Fruit fly (Drosophila melanogaster) whole organism, embryonic: ENCODE data around the gene Fbw5.

ENCODE experiments used
- Aef1 ChIP-seq: fragments of 200-800 bp; sonication (Bioruptor generic); IDR thresholded peaks from 3 replicates; pipeline ENCODE4 v1.3.6; 2022; ENCODE audit warnings: missing biosample characterization, missing genetic modification characterization
- B-H1 ChIP-seq: fragments of 200-800 bp; sonication (Bioruptor generic); IDR thresholded peaks from 3 replicates; pipeline ENCODE4 v1.3.6; 2022; ENCODE audit warnings: missing biosample characterization, missing genetic modification characterization
- Blimp-1 ChIP-seq: fragments of 200-800 bp; sonication (Bioruptor generic); optimal IDR thresholded peaks from 3 replicates; lab custom pipeline; 2018; ENCODE audit warnings: missing biosample characterization, missing genetic modification characterization, mild to moderate bottlenecking, moderate library complexity, missing genetic modification reagents
- CG10209 ChIP-seq: fragments of 200-800 bp; sonication (Bioruptor generic); optimal IDR thresholded peaks from 3 replicates; lab custom pipeline; 2017; ENCODE audit warnings: missing biosample characterization, mild to moderate bottlenecking, missing genetic modification characterization, missing genetic modification reagents
- CG10366 ChIP-seq: fragments of 200-800 bp; sonication (Bioruptor generic); IDR thresholded peaks from 2 replicates; pipeline ENCODE4 v1.3.6; 2022; ENCODE audit warnings: missing biosample characterization, missing genetic modification characterization
- CG10543 ChIP-seq: fragments of 200-800 bp; sonication (Bioruptor generic); optimal IDR thresholded peaks from 3 replicates; lab custom pipeline; 2017; ENCODE audit warnings: missing biosample characterization, mild to moderate bottlenecking, missing genetic modification characterization, moderate library complexity
- CG13424 ChIP-seq: fragments of 200-800 bp; sonication (Bioruptor generic); optimal IDR thresholded peaks from 2 replicates; lab custom pipeline; 2019; ENCODE audit warnings: missing biosample characterization, mild to moderate bottlenecking, missing genetic modification characterization, moderate library complexity
- CG14014 ChIP-seq: fragments of 200-800 bp; sonication (Bioruptor generic); IDR thresholded peaks from 2 replicates; pipeline ENCODE4 v1.3.6; 2022; ENCODE audit warnings: missing biosample characterization, missing genetic modification characterization
- CG16813 ChIP-seq: fragments of 200-800 bp; sonication (Bioruptor generic); IDR thresholded peaks from 3 replicates; pipeline ENCODE4 v1.3.6; 2022; ENCODE audit warnings: missing biosample characterization, missing genetic modification characterization; ENCODE audit not compliant: partially characterized antibody
- CG31224 ChIP-seq: fragments of 200-800 bp; sonication (Bioruptor generic); IDR thresholded peaks from 2 replicates; pipeline ENCODE4 v1.3.6; 2022; ENCODE audit warnings: missing biosample characterization, missing genetic modification characterization
- CG32772 ChIP-seq: fragments of 200-800 bp; sonication (Bioruptor generic); IDR thresholded peaks from 2 replicates; pipeline ENCODE4 v1.3.6; 2022; ENCODE audit warnings: missing biosample characterization, missing genetic modification characterization
- CG5180 ChIP-seq: fragments of 200-800 bp; sonication (Bioruptor generic); optimal IDR thresholded peaks from 3 replicates; lab custom pipeline; 2017; ENCODE audit warnings: missing biosample characterization, missing genetic modification characterization, mild to moderate bottlenecking, moderate library complexity, missing genetic modification reagents
- CG6689 ChIP-seq: fragments of 200-800 bp; sonication (Bioruptor generic); IDR thresholded peaks from 2 replicates; pipeline ENCODE4 v1.3.6; 2022; ENCODE audit warnings: missing biosample characterization, missing genetic modification characterization
- CG6791 ChIP-seq: fragments of 200-800 bp; sonication (Bioruptor generic); IDR thresholded peaks from 3 replicates; pipeline ENCODE4 v1.3.6; 2022; ENCODE audit warnings: missing biosample characterization, missing genetic modification characterization; ENCODE audit not compliant: partially characterized antibody
- CG7357 ChIP-seq: fragments of 200-800 bp; sonication (Bioruptor generic); IDR thresholded peaks from 3 replicates; pipeline ENCODE4 v1.3.6; 2022; ENCODE audit warnings: missing biosample characterization, missing genetic modification characterization
- CG7839 ChIP-seq: fragments of 200-800 bp; sonication (Bioruptor generic); optimal IDR thresholded peaks from 3 replicates; lab custom pipeline; 2018; ENCODE audit warnings: missing biosample characterization, mild to moderate bottlenecking, missing genetic modification characterization, moderate library complexity
- CG8388 ChIP-seq: fragments of 200-800 bp; sonication (Bioruptor generic); optimal IDR thresholded peaks from 2 replicates; lab custom pipeline; 2019; ENCODE audit warnings: missing biosample characterization, mild to moderate bottlenecking, missing genetic modification characterization, moderate library complexity
- Camta ChIP-seq: fragments of 200-800 bp; sonication (Bioruptor generic); optimal IDR thresholded peaks from 2 replicates; lab custom pipeline; 2016; ENCODE audit warnings: missing biosample characterization, missing genetic modification characterization
- Chrac-16 ChIP-seq: fragments of 200-800 bp; sonication (Bioruptor generic); optimal IDR thresholded peaks from 3 replicates; lab custom pipeline; 2016; ENCODE audit warnings: missing biosample characterization, missing genetic modification characterization
- D ChIP-seq, 2 experiments: fragments of 200-800 bp in 1 of 2; fragments of >200 bp in 1 of 2; sonication (Bioruptor generic) in 1 of 2; optimal IDR thresholded peaks; 2 replicates in 1 of 2; 3 replicates in 1 of 2; lab custom pipeline; 2017; ENCODE audit warnings: mild to moderate bottlenecking in 1 of 2, missing biosample characterization in 1 of 2, missing genetic modification characterization in 1 of 2, missing genetic modification reagents in 1 of 2
- Dfd ChIP-seq, 2 experiments: fragments of >200 bp; optimal IDR thresholded peaks; 2 replicates each; lab custom pipeline; 2017; ENCODE audit warnings: missing biosample characterization in 2 of 2, missing genetic modification characterization in 2 of 2
- H2.0 ChIP-seq: fragments of 200-800 bp; sonication (Bioruptor generic); IDR thresholded peaks from 2 replicates; pipeline ENCODE4 v1.3.6; 2022; ENCODE audit warnings: missing biosample characterization, missing genetic modification characterization
- HHEX ChIP-seq: fragments of 200-800 bp; sonication (Bioruptor generic); optimal IDR thresholded peaks from 3 replicates; lab custom pipeline; 2017; ENCODE audit warnings: missing biosample characterization, mild to moderate bottlenecking, missing genetic modification characterization, missing genetic modification reagents
- Hmx ChIP-seq: fragments of 200-800 bp; sonication (Bioruptor generic); optimal IDR thresholded peaks from 2 replicates; lab custom pipeline; 2016; ENCODE audit warnings: missing biosample characterization, missing genetic modification characterization
- Jarid2 ChIP-seq: fragments of 200-800 bp; sonication (Bioruptor generic); optimal IDR thresholded peaks from 3 replicates; lab custom pipeline; 2017; ENCODE audit warnings: mild to moderate bottlenecking, missing biosample characterization, missing genetic modification reagents, missing genetic modification characterization
- MESR4 ChIP-seq: fragments of 200-800 bp; sonication (Bioruptor generic); optimal IDR thresholded peaks from 2 replicates; lab custom pipeline; 2018; ENCODE audit warnings: missing biosample characterization, mild to moderate bottlenecking, missing genetic modification characterization, moderate library complexity
- NK7.1 ChIP-seq: fragments of 200-800 bp; sonication (Bioruptor generic); optimal IDR thresholded peaks from 3 replicates; lab custom pipeline; 2016; ENCODE audit warnings: missing biosample characterization, missing genetic modification characterization
- Nf-YC ChIP-seq: fragments of 200-800 bp; optimal IDR thresholded peaks from 3 replicates; lab custom pipeline; 2019; ENCODE audit warnings: missing biosample characterization, mild to moderate bottlenecking, missing genetic modification characterization, moderate library complexity
- Scr ChIP-seq: fragments of 200-800 bp; sonication (Bioruptor generic); IDR thresholded peaks from 2 replicates; pipeline ENCODE4 v1.3.6; 2022; ENCODE audit warnings: missing biosample characterization, missing genetic modification characterization; ENCODE audit not compliant: partially characterized antibody
- ara ChIP-seq: fragments of 200-800 bp; sonication (Bioruptor generic); IDR thresholded peaks from 2 replicates; pipeline ENCODE4 v1.3.6; 2022; ENCODE audit warnings: missing biosample characterization, missing genetic modification characterization
- btn ChIP-seq: fragments of 200-800 bp; sonication (Bioruptor generic); optimal IDR thresholded peaks from 2 replicates; lab custom pipeline; 2016; ENCODE audit warnings: missing biosample characterization, missing genetic modification characterization
- dmrt11E ChIP-seq: fragments of 200-800 bp; sonication (Bioruptor generic); optimal IDR thresholded peaks from 3 replicates; lab custom pipeline; 2018; ENCODE audit warnings: missing biosample characterization, mild to moderate bottlenecking, missing genetic modification characterization, moderate library complexity
- eyg ChIP-seq: fragments of 200-800 bp; sonication (Bioruptor generic); optimal IDR thresholded peaks from 3 replicates; lab custom pipeline; 2016; ENCODE audit warnings: missing biosample characterization, missing genetic modification characterization
- fru ChIP-seq: fragments of >200 bp; optimal IDR thresholded peaks from 2 replicates; lab custom pipeline; 2017
- ftz-f1 ChIP-seq: fragments of 200-800 bp; sonication (Bioruptor generic); optimal IDR thresholded peaks from 2 replicates; lab custom pipeline; 2016; ENCODE audit warnings: missing biosample characterization, missing genetic modification characterization
- ham ChIP-seq: fragments of 200-800 bp; sonication (Bioruptor generic); IDR thresholded peaks from 2 replicates; pipeline ENCODE4 v1.3.6; 2022; ENCODE audit warnings: missing biosample characterization, missing genetic modification characterization
- hkb ChIP-seq, 2 experiments: fragments of 200-800 bp in 1 of 2; fragments of >200 bp in 1 of 2; sonication (Bioruptor generic) in 1 of 2; IDR thresholded peaks in 1 of 2; optimal IDR thresholded peaks in 1 of 2; 2 replicates each; pipeline versions ENCODE4 v1.3.6 to Lab custom; 2017 to 2022; ENCODE audit warnings: missing biosample characterization in 1 of 2, missing genetic modification characterization in 1 of 2
- insv ChIP-seq, 2 experiments: fragments of 200-800 bp; sonication (Bioruptor generic); optimal IDR thresholded peaks; 3 replicates each; lab custom pipeline; 2016 to 2018; ENCODE audit warnings: missing biosample characterization in 2 of 2, missing genetic modification characterization in 2 of 2
- lab ChIP-seq: fragments of 200-800 bp; sonication (Bioruptor generic); optimal IDR thresholded peaks from 3 replicates; lab custom pipeline; 2017; ENCODE audit warnings: missing biosample characterization, missing genetic modification characterization, mild to moderate bottlenecking, moderate library complexity, missing genetic modification reagents
- lmd ChIP-seq: fragments of 200-800 bp; sonication (Bioruptor generic); IDR thresholded peaks from 2 replicates; pipeline ENCODE4 v1.3.6; 2022; ENCODE audit warnings: missing biosample characterization, missing genetic modification characterization
- mld ChIP-seq: fragments of 200-800 bp; sonication (Bioruptor generic); IDR thresholded peaks from 3 replicates; pipeline ENCODE4 v1.3.6; 2022; ENCODE audit warnings: missing biosample characterization, missing genetic modification characterization; ENCODE audit not compliant: partially characterized antibody
- onecut ChIP-seq: fragments of 200-800 bp; sonication (Bioruptor generic); IDR thresholded peaks from 2 replicates; pipeline ENCODE4 v1.3.6; 2022; ENCODE audit warnings: missing biosample characterization, missing genetic modification characterization
- org-1 ChIP-seq: fragments of 200-800 bp; sonication (Bioruptor generic); optimal IDR thresholded peaks from 2 replicates; lab custom pipeline; 2017; ENCODE audit warnings: missing biosample characterization, missing genetic modification characterization
- pros ChIP-seq: fragments of 200-800 bp; sonication (Bioruptor generic); optimal IDR thresholded peaks from 3 replicates; lab custom pipeline; 2019; ENCODE audit warnings: missing biosample characterization, mild to moderate bottlenecking, missing genetic modification characterization, moderate library complexity
- pzg ChIP-seq: fragments of 200-800 bp; sonication (Bioruptor generic); optimal IDR thresholded peaks from 3 replicates; lab custom pipeline; 2018; ENCODE audit warnings: missing biosample characterization, mild to moderate bottlenecking, missing genetic modification characterization, moderate library complexity
- rib ChIP-seq: fragments of 200-800 bp; sonication (Bioruptor generic); IDR thresholded peaks from 2 replicates; pipeline ENCODE4 v1.3.6; 2022; ENCODE audit warnings: missing biosample characterization, missing genetic modification characterization
- run ChIP-seq: fragments of 200-800 bp; sonication (Bioruptor generic); optimal IDR thresholded peaks from 3 replicates; lab custom pipeline; 2018; ENCODE audit warnings: missing biosample characterization, mild to moderate bottlenecking, missing genetic modification characterization
- scrt ChIP-seq: fragments of 200-800 bp; sonication (Bioruptor generic); optimal IDR thresholded peaks from 2 replicates; lab custom pipeline; 2018; ENCODE audit warnings: missing biosample characterization, mild to moderate bottlenecking, missing genetic modification characterization, moderate library complexity
- stc ChIP-seq: fragments of 200-800 bp; sonication (Bioruptor generic); IDR thresholded peaks from 2 replicates; pipeline ENCODE4 v1.3.6; 2022; ENCODE audit warnings: missing biosample characterization, missing genetic modification characterization
- wek ChIP-seq: fragments of 200-800 bp; sonication (Bioruptor generic); optimal IDR thresholded peaks from 3 replicates; lab custom pipeline; 2018; ENCODE audit warnings: missing biosample characterization, mild to moderate bottlenecking, missing genetic modification characterization, moderate library complexity
- zfh1 ChIP-seq: fragments of 200-800 bp; sonication (Bioruptor generic); IDR thresholded peaks from 3 replicates; pipeline ENCODE4 v1.3.6; 2022; ENCODE audit warnings: missing biosample characterization, missing genetic modification characterization

Fbw5 gene

DNA sequence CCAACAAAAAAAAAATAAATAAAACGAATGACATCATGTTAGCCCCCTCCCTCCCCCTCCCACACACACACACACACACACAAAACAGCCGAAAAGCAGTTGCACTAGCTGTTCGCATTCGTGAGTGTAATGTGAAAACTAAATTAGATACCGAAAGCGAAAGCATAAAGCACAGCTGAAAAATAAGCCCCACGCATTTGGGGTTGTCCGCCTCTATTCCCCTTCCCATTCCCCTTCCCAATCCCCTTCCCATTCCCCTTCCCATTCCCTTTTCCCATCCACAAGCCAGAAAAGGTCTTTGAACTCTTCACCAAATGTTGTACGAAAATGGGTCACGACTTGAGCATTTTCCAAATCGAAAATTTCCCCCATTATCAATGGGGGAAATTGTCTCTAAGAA is 9.6 kb upstream of the Fbw5 start (continued):
- TF ChIP-seq CG16813 (GFP tag; lab: Robert Waterston, UW) (no peak), org-1 (GFP tag; lab: Kevin White, UChicago) (no peak), CG14014 (GFP tag; lab: Robert Waterston, UW) (no peak), Chrac-16 (GFP tag; lab: Kevin White, UChicago) (no peak), ara (GFP tag; lab: Robert Waterston, UW) (peak; percentile 22; the same call in 1 of the 2 replicates), CG10209 (GFP tag; lab: Kevin White, UChicago) (no peak), wek (GFP tag; lab: Kevin White, UChicago) (no peak), NK7.1 (GFP tag; lab: Kevin White, UChicago) (no peak), CG7839 (tag; lab: Kevin White, UChicago) (no peak), rib (GFP tag; lab: Robert Waterston, UW) (no peak), Aef1 (GFP tag; lab: Robert Waterston, UW) (no peak), eyg (GFP tag; lab: Kevin White, UChicago) (no peak), CG7357 (GFP tag; lab: Robert Waterston, UW) (no peak), btn (no peak), pzg (GFP tag; lab: Kevin White, UChicago) (no peak), ftz-f1 (GFP tag; lab: Kevin White, UChicago) (no peak), mld (GFP tag; lab: Robert Waterston, UW) (no peak), Jarid2 (GFP tag; lab: Kevin White, UChicago) (no peak), stc (GFP tag; lab: Robert Waterston, UW) (no peak), pros (GFP tag; lab: Kevin White, UChicago) (peak; percentile 90), CG6689 (GFP tag; lab: Robert Waterston, UW) (no peak), CG13424 (no peak), Dfd (GFP tag; optimal IDR thresholded peaks at IDR 0.05; lab: Kevin White, UChicago) (no peak), D (optimal IDR thresholded peaks at IDR 0.05; lab: Kevin White, UChicago) (no peak), D (GFP tag; optimal IDR thresholded peaks at IDR 0.05; lab: Kevin White, UChicago) (no peak), lab (GFP tag; lab: Kevin White, UChicago) (no peak), zfh1 (no peak), onecut (GFP tag; lab: Robert Waterston, UW) (no peak), CG10543 (GFP tag; lab: Kevin White, UChicago) (peak; percentile 41), Nf-YC (tag; lab: Kevin White, UChicago) (no peak), CG8388 (GFP tag; lab: Kevin White, UChicago) (no peak), H2.0 (GFP tag; lab: Robert Waterston, UW) (no peak), dmrt11E (tag; lab: Kevin White, UChicago) (no peak), Camta (GFP tag; lab: Kevin White, UChicago) (no peak), Scr (0 out of 2 replicates have a peak, but pooled peaks have one; percentile 28), ham (GFP tag; lab: Robert Waterston, UW) (no peak), fru (lab: Kevin White, UChicago) (no peak)

dm6 chr2L:6074314-6074713 is 8.6 kb upstream of the Fbw5 start:
- TF ChIP-seq CG6791 (GFP tag; lab: Robert Waterston, UW) (no peak), MESR4 (GFP tag; lab: Kevin White, UChicago) (no peak), CG5180 (GFP tag; lab: Kevin White, UChicago) (no peak), wek (GFP tag; lab: Kevin White, UChicago) (no peak), insv (GFP tag; optimal IDR thresholded peaks at IDR 0.05; lab: Kevin White, UChicago) (no peak), CG31224 (no peak), Blimp-1 (GFP tag; lab: Kevin White, UChicago) (peak; percentile 92), B-H1 (GFP tag; lab: Robert Waterston, UW) (no peak), scrt (GFP tag; lab: Kevin White, UChicago) (no peak), HHEX (GFP tag; lab: Kevin White, UChicago) (no peak), hkb (optimal IDR thresholded peaks at IDR 0.05; lab: Kevin White, UChicago) (no peak), hkb (GFP tag; IDR thresholded peaks at IDR 0.05; lab: Robert Waterston, UW) (0 out of 2 replicates have a peak, but pooled peaks have one; percentile 21), CG32772 (GFP tag; lab: Robert Waterston, UW) (peak; percentile 46; the same call in 1 of the 2 replicates), CG10366 (GFP tag; lab: Robert Waterston, UW) (no peak), Hmx (GFP tag; lab: Kevin White, UChicago) (no peak), lmd (GFP tag; lab: Robert Waterston, UW) (no peak), run (tag; lab: Kevin White, UChicago) (no peak)
